Worm (Caenorhabditis elegans) whole organism, young adult: ENCODE data around the gene dao-3.

Experiments
- B0035.1 ChIP-seq: sonication (generic microtip); optimal IDR thresholded peaks from 2 replicates; lab custom pipeline; 2016; ENCODE audit warnings: missing genetic modification characterization, mild to moderate bottlenecking, missing compliant biosample characterization, missing genotype, missing genetic modification reagents
- F23B12.7 ChIP-seq: sonication (generic microtip); optimal IDR thresholded peaks from 2 replicates; lab custom pipeline; 2017; ENCODE audit warnings: missing genetic modification characterization, mild to moderate bottlenecking, missing compliant biosample characterization, antibody characterized with exemption, moderate library complexity; ENCODE audit not compliant: insufficient read depth
- F37B4.10 ChIP-seq: fragments of 200-800 bp; sonication (Bioruptor generic); IDR thresholded peaks from 2 replicates; pipeline ENCODE4 v1.3.6; 2022; ENCODE audit warnings: missing genetic modification characterization, missing compliant biosample characterization
- F39B2.1 ChIP-seq: fragments of 200-800 bp; sonication (Bioruptor generic); IDR thresholded peaks from 2 replicates; pipeline ENCODE4 v1.3.6; 2022; ENCODE audit warnings: missing genetic modification reagents, missing genetic modification characterization, missing compliant biosample characterization
- F57C9.4 ChIP-seq: sonication (generic microtip); optimal IDR thresholded peaks from 2 replicates; lab custom pipeline; 2017; ENCODE audit warnings: mild to moderate bottlenecking, missing genetic modification characterization, missing compliant biosample characterization
- T26A5.8 ChIP-seq: sonication (generic microtip); optimal IDR thresholded peaks from 2 replicates; lab custom pipeline; 2016; ENCODE audit warnings: missing genetic modification characterization, missing compliant biosample characterization
- Y95B8A.8 ChIP-seq: fragments of 200-800 bp; sonication (Bioruptor generic); IDR thresholded peaks from 2 replicates; pipeline ENCODE4 v1.3.6; 2022; ENCODE audit warnings: missing genetic modification reagents, missing genetic modification characterization, missing compliant biosample characterization
- ZK185.1 ChIP-seq: sonication (generic microtip); optimal IDR thresholded peaks from 2 replicates; lab custom pipeline; 2016; ENCODE audit warnings: mild to moderate bottlenecking, missing genetic modification characterization, missing compliant biosample characterization; ENCODE audit not compliant: poor library complexity, severe bottlenecking
- akir-1 ChIP-seq: fragments of 200-800 bp; sonication (Bioruptor generic); optimal IDR thresholded peaks from 2 replicates; lab custom pipeline; 2018; ENCODE audit warnings: mild to moderate bottlenecking, missing genetic modification characterization, moderate library complexity, missing compliant biosample characterization
- atf-7 ChIP-seq: sonication (generic microtip); optimal IDR thresholded peaks from 2 replicates; lab custom pipeline; 2017; ENCODE audit warnings: mild to moderate bottlenecking, missing genetic modification characterization, missing compliant biosample characterization
- attf-3 ChIP-seq: fragments of 200-800 bp; sonication (Bioruptor generic); conservative IDR thresholded peaks from 2 replicates; pipeline ENCODE4 v1.3.6; 2022; ENCODE audit warnings: missing genetic modification reagents, missing genetic modification characterization, missing compliant biosample characterization
- attf-5 ChIP-seq: fragments of 200-800 bp; sonication (Bioruptor generic); optimal IDR thresholded peaks from 2 replicates; lab custom pipeline; 2018; ENCODE audit warnings: mild to moderate bottlenecking, missing genetic modification characterization, missing compliant biosample characterization
- attf-6 ChIP-seq: fragments of 200-800 bp; sonication (Bioruptor generic); IDR thresholded peaks from 2 replicates; pipeline ENCODE4 v1.3.6; 2022; ENCODE audit warnings: missing genetic modification reagents, missing genetic modification characterization, missing compliant biosample characterization
- bed-1 ChIP-seq: fragments of 200-800 bp; sonication (Bioruptor generic); IDR thresholded peaks from 2 replicates; pipeline ENCODE4 v1.3.6; 2022; ENCODE audit warnings: missing genetic modification reagents, missing genetic modification characterization, missing compliant biosample characterization
- ceh-27 ChIP-seq: fragments of 200-800 bp; sonication (Bioruptor generic); optimal IDR thresholded peaks from 2 replicates; lab custom pipeline; 2018; ENCODE audit warnings: mild to moderate bottlenecking, missing genetic modification characterization, moderate library complexity, missing compliant biosample characterization
- ceh-40 ChIP-seq: fragments of 200-800 bp; sonication (Bioruptor generic); IDR thresholded peaks from 2 replicates; pipeline ENCODE4 v1.3.6; 2022; ENCODE audit warnings: missing genetic modification characterization, missing compliant biosample characterization
- ceh-79 ChIP-seq: sonication (generic microtip); optimal IDR thresholded peaks from 2 replicates; lab custom pipeline; 2017; ENCODE audit warnings: mild to moderate bottlenecking, missing genetic modification characterization, missing compliant biosample characterization
- ceh-91 ChIP-seq: fragments of 200-800 bp; sonication (Bioruptor generic); IDR thresholded peaks from 2 replicates; pipeline ENCODE4 v1.3.6; 2022; ENCODE audit warnings: missing genetic modification reagents, missing genetic modification characterization, missing compliant biosample characterization
- die-1 ChIP-seq: sonication (generic microtip); optimal IDR thresholded peaks from 2 replicates; lab custom pipeline; 2016; ENCODE audit warnings: missing genotype, mild to moderate bottlenecking, missing genetic modification characterization, missing compliant biosample characterization
- dpff-1 ChIP-seq: sonication (generic microtip); optimal IDR thresholded peaks from 2 replicates; lab custom pipeline; 2017; ENCODE audit warnings: mild to moderate bottlenecking, missing genetic modification characterization, missing compliant biosample characterization
- egrh-3 ChIP-seq: fragments of 200-800 bp; sonication (Bioruptor generic); IDR thresholded peaks from 2 replicates; pipeline ENCODE4 v1.3.6; 2022; ENCODE audit warnings: missing genetic modification reagents, missing genetic modification characterization, missing compliant biosample characterization
- ekl-4 ChIP-seq: fragments of 200-800 bp; sonication (Bioruptor generic); IDR thresholded peaks from 2 replicates; pipeline ENCODE4 v1.3.6; 2022; ENCODE audit warnings: missing genetic modification reagents, missing genetic modification characterization, missing compliant biosample characterization
- ets-4 ChIP-seq: fragments of 200-800 bp; sonication (Bioruptor generic); optimal IDR thresholded peaks from 2 replicates; lab custom pipeline; 2018; ENCODE audit warnings: mild to moderate bottlenecking, missing genetic modification characterization, missing compliant biosample characterization
- fkh-3 ChIP-seq: sonication (generic microtip); optimal IDR thresholded peaks from 2 replicates; lab custom pipeline; 2016; ENCODE audit warnings: mild to moderate bottlenecking, missing genetic modification characterization, missing compliant biosample characterization
- him-1 ChIP-seq: sonication (generic microtip); optimal IDR thresholded peaks from 2 replicates; lab custom pipeline; 2016; ENCODE audit warnings: missing genotype, missing genetic modification reagents, missing genetic modification characterization, missing compliant biosample characterization
- hmg-1.2 ChIP-seq: fragments of 200-800 bp; sonication (Bioruptor generic); IDR thresholded peaks from 2 replicates; pipeline ENCODE4 v1.3.6; 2022; ENCODE audit warnings: missing genetic modification reagents, missing genetic modification characterization, missing compliant biosample characterization
- hrde-1 ChIP-seq: sonication (generic microtip); optimal IDR thresholded peaks from 2 replicates; lab custom pipeline; 2016; ENCODE audit warnings: missing genetic modification characterization, mild to moderate bottlenecking, missing compliant biosample characterization, moderate library complexity, missing genotype, missing genetic modification reagents, borderline replicate concordance
- hsf-1 ChIP-seq: fragments of 200-800 bp; sonication (Bioruptor generic); IDR thresholded peaks from 2 replicates; pipeline ENCODE4 v1.3.6; 2022; ENCODE audit warnings: missing genetic modification reagents, missing genetic modification characterization, missing compliant biosample characterization
- lag-1 ChIP-seq: fragments of 200-800 bp; sonication (Bioruptor generic); IDR thresholded peaks from 2 replicates; pipeline ENCODE4 v1.3.6; 2022; ENCODE audit warnings: missing genetic modification reagents, missing genetic modification characterization, missing compliant biosample characterization
- let-526 ChIP-seq: fragments of 200-800 bp; sonication (Bioruptor generic); IDR thresholded peaks from 2 replicates; pipeline ENCODE4 v1.3.6; 2022; ENCODE audit warnings: missing genetic modification reagents, missing genetic modification characterization, missing compliant biosample characterization
- let-607 ChIP-seq, 2 experiments: fragments of 200-800 bp in 1 of 2; sonication (Bioruptor generic) in 1 of 2; sonication (generic microtip) in 1 of 2; optimal IDR thresholded peaks; 2 replicates each; lab custom pipeline; 2016 to 2018; ENCODE audit warnings: mild to moderate bottlenecking in 2 of 2, missing compliant biosample characterization in 2 of 2, missing genetic modification characterization in 2 of 2, moderate library complexity in 2 of 2, missing genotype in 1 of 2
- lin-26 ChIP-seq: fragments of 200-800 bp; sonication (Bioruptor generic); IDR thresholded peaks from 2 replicates; pipeline ENCODE4 v1.3.6; 2022; ENCODE audit warnings: missing genetic modification reagents, missing genetic modification characterization, missing compliant biosample characterization
- lin-40 ChIP-seq: sonication (generic microtip); optimal IDR thresholded peaks from 2 replicates; lab custom pipeline; 2016; ENCODE audit warnings: missing genetic modification characterization, mild to moderate bottlenecking, missing compliant biosample characterization, missing genotype, missing genetic modification reagents
- madf-6 ChIP-seq: fragments of 200-800 bp; sonication (Bioruptor generic); IDR thresholded peaks from 2 replicates; pipeline ENCODE4 v1.3.6; 2022; ENCODE audit warnings: missing genetic modification reagents, missing genetic modification characterization, missing compliant biosample characterization
- mcd-1 ChIP-seq: fragments of 200-800 bp; sonication (Bioruptor generic); IDR thresholded peaks from 2 replicates; pipeline ENCODE4 v1.3.6; 2022; ENCODE audit warnings: missing genetic modification reagents, missing genetic modification characterization, missing compliant biosample characterization
- somi-1 ChIP-seq: fragments of 200-800 bp; sonication (Bioruptor generic); optimal IDR thresholded peaks from 2 replicates; lab custom pipeline; 2018; ENCODE audit warnings: mild to moderate bottlenecking, missing genetic modification characterization, missing compliant biosample characterization
- sptf-2 ChIP-seq: fragments of 200-800 bp; sonication (Bioruptor generic); optimal IDR thresholded peaks from 2 replicates; lab custom pipeline; 2018; ENCODE audit warnings: mild to moderate bottlenecking, missing genetic modification characterization, missing compliant biosample characterization
- tbp1 ChIP-seq: fragments of 200-800 bp; sonication (Bioruptor generic); optimal IDR thresholded peaks from 2 replicates; lab custom pipeline; 2018; ENCODE audit warnings: mild to moderate bottlenecking, missing genetic modification characterization, missing compliant biosample characterization
- zfh-2 ChIP-seq: fragments of 200-800 bp; sonication (Bioruptor generic); conservative IDR thresholded peaks from 2 replicates; pipeline ENCODE4 v1.3.6; 2022; ENCODE audit warnings: missing genetic modification reagents, missing genetic modification characterization, missing compliant biosample characterization
- zim-3 ChIP-seq: sonication (generic microtip); optimal IDR thresholded peaks from 2 replicates; lab custom pipeline; 2017; ENCODE audit warnings: mild to moderate bottlenecking, missing genetic modification characterization, moderate library complexity, missing compliant biosample characterization
- ztf-18 ChIP-seq: sonication (generic microtip); optimal IDR thresholded peaks from 2 replicates; lab custom pipeline; 2016; ENCODE audit warnings: missing genotype, mild to moderate bottlenecking, missing genetic modification characterization, missing compliant biosample characterization
- ztf-22 ChIP-seq: fragments of 200-800 bp; sonication (Bioruptor generic); optimal IDR thresholded peaks from 2 replicates; lab custom pipeline; 2018; ENCODE audit warnings: mild to moderate bottlenecking, missing genetic modification characterization, moderate library complexity, missing compliant biosample characterization
- ztf-26 ChIP-seq: sonication (generic microtip); optimal IDR thresholded peaks from 2 replicates; lab custom pipeline; 2017; ENCODE audit warnings: missing genetic modification characterization, missing compliant biosample characterization

dao-3 gene

DNA sequence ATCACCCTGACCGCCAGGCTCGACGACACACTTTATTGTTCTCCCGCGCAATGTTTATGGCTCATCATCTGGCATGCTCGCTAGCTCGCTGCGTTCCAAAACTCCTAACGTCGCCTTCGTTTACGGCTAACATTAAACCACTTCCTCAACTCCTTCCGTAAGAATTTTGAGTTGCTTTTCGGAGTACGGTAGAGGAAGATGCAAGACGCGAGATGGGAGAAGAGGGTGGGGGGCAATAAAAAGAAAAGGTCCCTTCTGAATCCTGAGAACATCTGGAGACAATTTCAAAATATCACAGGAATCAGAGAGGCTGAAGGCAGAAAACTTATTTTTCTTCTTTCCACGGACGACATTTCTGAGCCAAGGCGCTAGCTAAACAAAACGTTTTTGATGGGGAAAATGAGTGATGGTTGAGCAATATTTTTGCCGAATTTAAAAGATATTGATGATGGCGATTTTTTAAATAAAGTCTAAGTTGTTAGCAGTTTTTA lies 31.5 kb upstream of the dao-3 start:
- no peak for TF ChIP-seq somi-1 (GFP tag; lab: Kevin White, UChicago)
- TF ChIP-seq bed-1 = no peak
- no peak for TF ChIP-seq ets-4 (GFP tag; lab: Kevin White, UChicago)
- TF ChIP-seq sptf-2 = no peak
- TF ChIP-seq atf-7 (tag; lab: Kevin White, UChicago) = no peak
- no peak for TF ChIP-seq zim-3 (tag; lab: Kevin White, UChicago)
- TF ChIP-seq ceh-40 (GFP tag; lab: Robert Waterston, UW) = no peak
- TF ChIP-seq him-1 (tag; lab: Kevin White, UChicago) = no peak
- TF ChIP-seq fkh-3 (tag; lab: Kevin White, UChicago) = no peak
- no peak for TF ChIP-seq ceh-27 (GFP tag; lab: Kevin White, UChicago)
- no peak for TF ChIP-seq die-1
- no peak for TF ChIP-seq let-526 (GFP tag; lab: Robert Waterston, UW)
- TF ChIP-seq attf-5 (GFP tag; lab: Kevin White, UChicago) = no peak
- TF ChIP-seq, all 124 proteins: peak for 0

DNA sequence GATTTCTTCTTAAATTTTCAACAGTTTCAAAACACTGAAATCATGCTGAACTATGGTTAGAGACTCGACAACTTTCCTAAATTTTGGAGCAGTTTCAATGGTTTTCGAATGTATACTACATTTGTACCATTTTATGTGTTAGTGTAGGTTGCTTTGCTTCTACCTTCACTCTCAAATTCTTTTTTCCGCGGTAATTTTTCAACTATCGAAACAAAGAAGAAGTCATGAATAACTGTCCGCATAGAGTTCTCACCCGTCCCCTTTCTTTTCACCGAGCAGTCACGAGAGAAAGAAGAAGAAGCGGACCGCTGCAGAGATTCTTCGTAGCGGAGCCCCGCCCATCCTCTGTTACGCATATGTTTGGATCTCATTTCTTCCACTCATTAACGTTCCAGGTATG lies 29.8 kb upstream of the dao-3 start, which contains the start of gene hlh-8:
Gene hlh-8, plus strand, starts transcription at position 301 of the 400 bp plus-strand sequence.
- TF ChIP-seq T26A5.8 (tag; lab: Kevin White, UChicago) = no peak
- TF ChIP-seq ceh-91 (GFP tag; lab: Robert Waterston, UW) = no peak
- TF ChIP-seq F57C9.4 = no peak
- TF ChIP-seq B0035.1 (tag; lab: Kevin White, UChicago) = no peak
- TF ChIP-seq tbp1 = no peak
- no peak for TF ChIP-seq ceh-40 (GFP tag; lab: Robert Waterston, UW)
- TF ChIP-seq ekl-4 (GFP tag; lab: Robert Waterston, UW) = no peak
- no peak for TF ChIP-seq attf-3 (GFP tag; lab: Robert Waterston, UW)
- TF ChIP-seq lin-40 = no peak
- no peak for TF ChIP-seq attf-6 (GFP tag; lab: Robert Waterston, UW)
- no peak for TF ChIP-seq ZK185.1 (tag; lab: Kevin White, UChicago)
- no peak for TF ChIP-seq madf-6 (GFP tag; lab: Robert Waterston, UW)

DNA sequence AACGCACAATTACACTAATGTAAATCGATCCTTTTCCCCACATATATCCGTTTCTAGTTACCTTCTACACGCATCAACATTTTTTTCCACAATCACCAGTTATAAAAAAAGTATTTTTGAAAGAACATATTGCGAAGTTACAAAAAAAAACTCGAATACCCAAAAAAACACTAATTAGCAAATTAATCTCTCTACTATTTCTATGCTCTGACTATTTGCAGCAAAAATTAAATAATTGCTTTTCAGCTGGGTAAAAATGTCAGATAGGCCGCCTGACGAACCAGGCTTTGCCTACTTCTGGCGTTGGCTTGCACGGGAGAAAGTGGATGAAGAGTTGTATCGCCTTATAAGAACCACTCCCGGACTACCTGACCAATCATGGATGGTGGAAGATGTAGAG lies 23.8 kb upstream of the dao-3 start, which contains the start of gene K07E3.1:
Gene K07E3.1, plus strand, starts transcription at position 247 of the 400 bp plus-strand sequence.
- no peak for TF ChIP-seq zfh-2
- no peak for TF ChIP-seq lag-1
- TF ChIP-seq ceh-79 (tag; lab: Kevin White, UChicago) = no peak
- TF ChIP-seq akir-1 (GFP tag; lab: Kevin White, UChicago) = peak; percentile 9

DNA sequence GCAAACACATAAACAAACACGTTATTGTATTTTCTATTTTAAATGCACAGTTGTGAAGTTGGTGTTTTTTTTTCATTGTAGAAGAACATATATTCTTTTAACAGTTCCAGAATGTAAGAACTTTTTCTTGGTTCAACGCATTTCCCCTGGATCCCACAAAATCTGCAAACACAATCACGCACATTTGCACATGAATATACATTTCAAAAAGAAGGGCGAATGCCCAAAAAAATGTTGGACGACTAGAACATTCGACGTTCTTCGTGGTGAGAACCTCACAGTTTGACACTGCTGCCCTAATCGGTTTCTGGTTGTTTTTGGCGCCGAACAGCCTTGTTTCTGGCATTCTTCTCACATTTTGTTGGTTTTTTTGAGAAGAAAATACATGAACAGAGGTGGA lies 23.2 kb upstream of the dao-3 start:
- TF ChIP-seq F39B2.1 (GFP tag; lab: Robert Waterston, UW) (no peak), hmg-1.2 (GFP tag; lab: Robert Waterston, UW) (0 out of 2 replicates have a peak, but pooled peaks have one; percentile 4), F37B4.10 (GFP tag; lab: Robert Waterston, UW) (no peak), lin-26 (GFP tag; lab: Robert Waterston, UW) (no peak), ztf-18 (tag; lab: Kevin White, UChicago) (no peak), sptf-2 (no peak), ets-4 (GFP tag; lab: Kevin White, UChicago) (no peak), ztf-22 (no peak), somi-1 (GFP tag; lab: Kevin White, UChicago) (no peak), hrde-1 (no peak), let-607 (tag; optimal IDR thresholded peaks at IDR 0.05; lab: Kevin White, UChicago) (peak in 1 of 2 experiments; percentile 28), dpff-1 (tag; lab: Kevin White, UChicago) (no peak), F23B12.7 (tag; lab: Kevin White, UChicago) (no peak), egrh-3 (no peak), Y95B8A.8 (no peak), hsf-1 (GFP tag; lab: Robert Waterston, UW) (peak; percentile 71), lag-1 (no peak), ceh-79 (tag; lab: Kevin White, UChicago) (no peak), mcd-1 (GFP tag; lab: Robert Waterston, UW) (no peak), ztf-26 (tag; lab: Kevin White, UChicago) (no peak)
